Fruit fly (Drosophila melanogaster): ENCODE measurements around the gene PolrMT.

Gene PolrMT

DNA sequence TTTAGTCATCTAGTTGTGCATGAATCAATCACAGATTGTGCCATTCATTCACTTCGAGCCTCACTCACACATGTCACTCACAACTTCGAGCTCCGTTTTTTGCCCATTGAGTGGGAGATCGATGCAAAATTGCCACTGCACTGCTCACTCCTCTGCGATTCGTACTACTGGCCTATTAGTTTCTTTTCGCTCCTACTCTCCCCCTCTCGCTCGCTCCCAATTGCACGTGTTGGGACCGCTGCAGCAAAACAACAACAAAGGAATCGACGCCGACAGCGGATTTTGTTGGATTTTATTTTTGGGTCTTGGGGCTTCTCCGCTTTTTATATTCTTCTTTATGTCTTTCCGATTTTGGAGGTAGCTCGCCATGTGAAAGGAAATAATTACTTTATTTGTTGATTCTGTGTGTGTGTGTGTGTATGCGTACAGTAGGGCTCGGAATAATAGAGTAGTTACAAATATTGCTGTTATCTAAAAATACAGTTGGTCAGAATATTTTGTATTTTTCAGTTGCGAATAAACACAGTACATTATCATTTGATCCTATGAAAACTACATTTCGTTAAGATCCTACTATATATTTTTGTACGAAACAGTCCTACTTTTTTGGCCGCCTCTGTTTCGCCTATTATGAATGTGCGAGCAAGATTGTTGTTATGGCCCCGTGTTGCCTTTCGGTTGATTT lies 33.9 kb downstream of the PolrMT start (continued):
- TF ChIP-seq insv (GFP tag; optimal IDR thresholded peaks at IDR 0.05), result no peak
- TF ChIP-seq inv (GFP tag; IDR thresholded peaks at IDR 0.05; ENCODE audit: partially characterized antibody), result no peak
- TF ChIP-seq CG11456 (GFP tag; IDR thresholded peaks at IDR 0.05), result peak; percentile 67; the same call in 1 of the 3 replicates
- TF ChIP-seq bcd (GFP tag; optimal IDR thresholded peaks at IDR 0.05), result peak; percentile 70
- no peak for TF ChIP-seq TFAM (GFP tag; optimal IDR thresholded peaks at IDR 0.05)
- peak; percentile 86 for TF ChIP-seq grau (tag; optimal IDR thresholded peaks at IDR 0.05)
- peak; percentile 69 for TF ChIP-seq cato (GFP tag; optimal IDR thresholded peaks at IDR 0.05; ENCODE audit: borderline replicate concordance)
- no peak for TF ChIP-seq CG42726 (GFP tag; IDR thresholded peaks at IDR 0.05; ENCODE audit: partially characterized antibody)
- peak; percentile 66; the same call in 1 of the 2 replicates for TF ChIP-seq peb (GFP tag; IDR thresholded peaks at IDR 0.05)
- TF ChIP-seq Lim3 (GFP tag; IDR thresholded peaks at IDR 0.05), result no peak
- TF ChIP-seq ro (GFP tag; IDR thresholded peaks at IDR 0.05), result no peak
- TF ChIP-seq Ravus (GFP tag; IDR thresholded peaks at IDR 0.05), result no peak
- peak; percentile 88 for TF ChIP-seq Xrp1 (GFP tag; IDR thresholded peaks at IDR 0.05)
- peak; percentile 98 for TF ChIP-seq sens (GFP tag)
- no peak for TF ChIP-seq ERR (GFP tag; optimal IDR thresholded peaks at IDR 0.05)
- TF ChIP-seq CG13624 (GFP tag; optimal IDR thresholded peaks at IDR 0.05), result peak; percentile 40
- no peak for TF ChIP-seq ham (GFP tag; IDR thresholded peaks at IDR 0.05)
- no peak for TF ChIP-seq CG17612 (GFP tag; IDR thresholded peaks at IDR 0.05)
- no peak for TF ChIP-seq zen2 (GFP tag; IDR thresholded peaks at IDR 0.05; ENCODE audit: partially characterized antibody)
- TF ChIP-seq CG14667 (GFP tag; IDR thresholded peaks at IDR 0.05), result peak; percentile 66
- peak; percentile 66 to 79 for TF ChIP-seq Pdp1 (GFP tag; optimal IDR thresholded peaks at IDR 0.05)
- TF ChIP-seq nerfin-1 (tag; optimal IDR thresholded peaks at IDR 0.05), result peak; percentile 78
- peak; percentile 87 for TF ChIP-seq CG2875 (GFP tag; optimal IDR thresholded peaks at IDR 0.05)
- peak; percentile 94 for TF ChIP-seq CG31441 (GFP tag; IDR thresholded peaks at IDR 0.05)
- peak; percentile 35 for TF ChIP-seq pb (GFP tag; optimal IDR thresholded peaks at IDR 0.05)
- no peak for TF ChIP-seq Bgb (GFP tag; IDR thresholded peaks at IDR 0.05; ENCODE audit: partially characterized antibody)
- TF ChIP-seq sqz (GFP tag; optimal IDR thresholded peaks at IDR 0.05), result peak; percentile 76
- TF ChIP-seq CG8944 (GFP tag; optimal IDR thresholded peaks at IDR 0.05), result peak; percentile 36
- no peak for TF ChIP-seq Tbp (GFP tag; optimal IDR thresholded peaks at IDR 0.05)
- no peak for TF ChIP-seq hbn (GFP tag; IDR thresholded peaks at IDR 0.05; ENCODE audit: partially characterized antibody)
- TF ChIP-seq CG6175 (GFP tag; IDR thresholded peaks at IDR 0.05), result no peak
- TF ChIP-seq crp (GFP tag; optimal IDR thresholded peaks at IDR 0.05), result peak in 1 of 2 experiments; percentile 11
- peak; percentile 78 for TF ChIP-seq Mes4 (GFP tag; optimal IDR thresholded peaks at IDR 0.05)
- no peak for TF ChIP-seq CG8478 (optimal IDR thresholded peaks at IDR 0.05)
- peak; percentile 41 for TF ChIP-seq ab (GFP tag; optimal IDR thresholded peaks at IDR 0.05)
- peak; percentile 28; the same call in 1 of the 2 replicates for TF ChIP-seq Nf-YA (GFP tag; IDR thresholded peaks at IDR 0.05)
- TF ChIP-seq CG7786 (GFP tag; optimal IDR thresholded peaks at IDR 0.05), result peak; percentile 50
- peak; percentile 31 for TF ChIP-seq CG10274 (GFP tag; optimal IDR thresholded peaks at IDR 0.05)
- TF ChIP-seq maf-S (GFP tag; optimal IDR thresholded peaks at IDR 0.05), result no peak
- TF ChIP-seq CG3847 (GFP tag; IDR thresholded peaks at IDR 0.05), result peak; percentile 53
- TF ChIP-seq vvl (GFP tag; IDR thresholded peaks at IDR 0.05), result peak; percentile 88
- no peak for TF ChIP-seq pfk (GFP tag; optimal IDR thresholded peaks at IDR 0.05)
- no peak for TF ChIP-seq CG6765 (GFP tag; optimal IDR thresholded peaks at IDR 0.05)
- TF ChIP-seq lola (GFP tag; optimal IDR thresholded peaks at IDR 0.05), result peak in 1 of 3 experiments; percentile 83
- TF ChIP-seq E2f2 (GFP tag; IDR thresholded peaks at IDR 0.05), result peak; percentile 50; the same call in 1 of the 2 replicates
- no peak for TF ChIP-seq sc (optimal IDR thresholded peaks at IDR 0.05)
- TF ChIP-seq sc (GFP tag; optimal IDR thresholded peaks at IDR 0.05), result peak; percentile 76
- TF ChIP-seq jigr1 (GFP tag; IDR thresholded peaks at IDR 0.05), result no peak
- TF ChIP-seq CG12391 (tag; optimal IDR thresholded peaks at IDR 0.05), result peak; percentile 88
- peak; percentile 64 for TF ChIP-seq Side (GFP tag; optimal IDR thresholded peaks at IDR 0.05)
